Worm (Caenorhabditis elegans): ENCODE results near the gene Y50D4C.12.
A peak's percentile ranks its signal among the peaks of the same experiment; 100 is the strongest.

Gene Y50D4C.12

DNA sequence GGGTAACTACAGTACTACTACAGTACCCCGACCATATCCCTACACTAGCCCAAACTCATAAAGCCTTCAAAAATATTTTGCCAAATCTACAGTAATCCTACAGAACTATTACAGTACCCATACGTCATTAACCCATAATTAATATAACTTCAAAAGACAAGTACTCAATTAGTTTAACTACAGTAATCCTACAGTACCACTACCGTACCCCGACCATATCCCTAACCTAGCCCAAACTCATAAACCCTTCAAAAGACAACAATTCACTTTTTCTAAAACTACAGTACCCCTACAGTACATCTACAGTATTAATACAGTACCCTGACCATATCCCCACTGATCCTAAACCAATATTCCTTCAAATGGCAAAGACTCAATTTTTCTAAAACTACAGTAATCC lies 31.3 kb downstream of the Y50D4C.12 start:
- TF ChIP-seq egrh-3 (GFP tag; IDR thresholded peaks at IDR 0.05): no peak
- TF ChIP-seq lsl-1 (GFP tag; optimal IDR thresholded peaks at IDR 0.05): no peak
- no peak for TF ChIP-seq D2030.7 (GFP tag; IDR thresholded peaks at IDR 0.05)
- TF ChIP-seq rec-8 (tag; optimal IDR thresholded peaks at IDR 0.05): no peak
- TF ChIP-seq let-526 (GFP tag; IDR thresholded peaks at IDR 0.05): no peak
- TF ChIP-seq tbx-9 (tag; optimal IDR thresholded peaks at IDR 0.05; ENCODE audit: borderline replicate concordance): no peak
- TF ChIP-seq ztf-25 (GFP tag; IDR thresholded peaks at IDR 0.05): no peak
- no peak for TF ChIP-seq hmg-1.2 (GFP tag; IDR thresholded peaks at IDR 0.05)
- no peak for TF ChIP-seq F57C9.4 (tag; optimal IDR thresholded peaks at IDR 0.05)

- TF ChIP-seq nfyb-1 (GFP tag; IDR thresholded peaks at IDR 0.05): 0 out of 2 replicates have a peak, but pooled peaks have one; percentile 55
- TF ChIP-seq nhr-179 (tag; optimal IDR thresholded peaks at IDR 0.05): no peak
Observed at ce11 chrV:1015194-1015593, 32.8 kb downstream of the Y50D4C.12 start.

DNA sequence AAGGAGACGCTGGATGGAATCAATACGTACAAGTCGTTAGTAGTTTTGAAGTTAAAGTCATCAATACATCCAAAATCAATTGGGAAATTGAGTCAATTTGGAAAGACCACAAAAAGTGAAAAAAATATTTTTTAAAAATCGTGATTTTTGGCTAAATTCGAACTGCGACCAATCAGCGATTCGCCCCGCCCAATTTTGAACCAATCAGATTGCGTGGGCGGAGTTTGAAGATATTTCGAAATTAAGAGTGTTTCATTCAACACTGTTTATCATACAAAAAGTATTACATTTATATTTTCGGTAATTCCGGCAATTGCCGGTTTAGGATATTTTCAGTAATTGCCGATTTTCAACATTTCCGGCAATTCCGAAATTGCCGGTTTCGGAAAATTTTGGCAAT lies 34.8 kb downstream of the Y50D4C.12 start:
- TF ChIP-seq nfyb-1 (GFP tag; IDR thresholded peaks at IDR 0.05): peak; percentile 77
- no peak for TF ChIP-seq egrh-3 (GFP tag; IDR thresholded peaks at IDR 0.05)
- no peak for TF ChIP-seq ztf-28 (GFP tag; IDR thresholded peaks at IDR 0.05)
- TF ChIP-seq B0035.1 (tag; optimal IDR thresholded peaks at IDR 0.05): no peak

ce11 chrV:1021456-1021855 lies 39.1 kb downstream of the Y50D4C.12 start:
- TF ChIP-seq mcd-1 (GFP tag; IDR thresholded peaks at IDR 0.05) (0 out of 2 replicates have a peak, but pooled peaks have one; percentile 24), zfh-2 (GFP tag; conservative IDR thresholded peaks at IDR 0.05) (peak; percentile 79), Y95B8A.8 (GFP tag; IDR thresholded peaks at IDR 0.05) (0 out of 2 replicates have a peak, but pooled peaks have one; percentile 44), ztf-25 (GFP tag; IDR thresholded peaks at IDR 0.05) (peak; percentile 56; the same call in 1 of the 2 replicates), Y53F4B.3 (GFP tag; IDR thresholded peaks at IDR 0.05) (no peak), tbx-9 (tag; optimal IDR thresholded peaks at IDR 0.05; ENCODE audit: borderline replicate concordance) (no peak), ceh-27 (GFP tag; optimal IDR thresholded peaks at IDR 0.05) (peak; percentile 6), egrh-3 (GFP tag; IDR thresholded peaks at IDR 0.05) (peak; percentile 96), chd-7 (tag; optimal IDR thresholded peaks at IDR 0.05) (peak; percentile 4), F52B5.7 (tag; optimal IDR thresholded peaks at IDR 0.05) (peak; percentile 1)

DNA sequence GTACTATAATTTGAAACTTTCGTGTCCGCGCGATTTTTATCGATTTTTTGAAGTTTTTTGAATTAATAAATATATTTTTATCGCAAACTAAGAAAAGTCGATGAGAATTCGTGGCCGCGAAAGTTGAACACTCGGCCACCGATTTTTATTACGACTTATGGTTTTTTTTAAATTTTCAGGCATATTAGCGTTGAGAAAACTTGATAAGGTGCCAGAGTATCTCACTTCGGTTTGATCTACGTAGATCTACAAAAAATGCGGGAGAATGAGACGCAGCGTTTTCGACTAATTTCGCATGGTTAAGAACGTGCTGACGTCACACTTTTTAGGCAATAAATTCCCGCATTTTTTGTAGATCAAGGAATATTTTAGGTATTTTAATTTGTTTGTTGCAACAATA lies 41.0 kb downstream of the Y50D4C.12 start, which contains the start of gene pei-2:
pei-2 (minus strand) TSS at position 101 of the 400 bp plus-strand sequence.
- TF ChIP-seq F55B11.4 (tag; optimal IDR thresholded peaks at IDR 0.05; ENCODE audit: borderline replicate concordance, insufficient read depth) (no peak), attf-5 (GFP tag; optimal IDR thresholded peaks at IDR 0.05) (no peak), nhr-179 (tag; optimal IDR thresholded peaks at IDR 0.05) (no peak), Y56A3A.18 (GFP tag; IDR thresholded peaks at IDR 0.05) (no peak), lin-26 (GFP tag; IDR thresholded peaks at IDR 0.05) (no peak), repo-1 (tag; optimal IDR thresholded peaks at IDR 0.05) (no peak), attf-6 (GFP tag; IDR thresholded peaks at IDR 0.05) (no peak), B0261.1 (tag; optimal IDR thresholded peaks at IDR 0.05) (no peak), rpc-1 (optimal IDR thresholded peaks at IDR 0.05) (no peak), rpc-1 (tag; optimal IDR thresholded peaks at IDR 0.05) (no peak), sdz-38 (tag; optimal IDR thresholded peaks at IDR 0.05) (no peak), pbrm-1 (GFP tag; IDR thresholded peaks at IDR 0.05) (no peak), rec-8 (tag; optimal IDR thresholded peaks at IDR 0.05) (no peak), rcor-1 (GFP tag; IDR thresholded peaks at IDR 0.05) (no peak), dox-1 (GFP tag; IDR thresholded peaks at IDR 0.05) (no peak), akir-1 (GFP tag; optimal IDR thresholded peaks at IDR 0.05) (no peak)
